Worm (Caenorhabditis elegans): Measurements from ENCODE around the gene lron-15.

The lron-15 gene

DNA sequence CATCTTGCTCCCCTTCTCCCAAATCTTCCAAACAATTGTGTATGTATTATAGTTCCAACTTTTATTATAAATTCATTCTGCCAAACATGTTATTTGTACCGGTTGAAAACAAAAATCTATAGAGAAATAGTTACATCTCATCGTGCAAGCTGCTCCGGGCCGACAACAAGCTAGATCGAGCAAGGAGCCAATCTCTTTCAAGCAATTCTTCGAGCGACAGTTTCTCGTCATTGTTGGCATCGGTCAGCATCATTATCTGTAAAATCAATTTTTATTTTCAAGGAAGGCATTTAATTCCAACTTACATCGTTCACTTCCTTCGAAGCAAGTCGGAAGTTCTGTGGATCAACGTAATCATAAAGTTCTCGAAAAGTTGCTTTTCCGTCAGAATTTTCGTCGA lies 46.3 kb upstream of the lron-15 start:
- TF ChIP-seq lin-1 (GFP tag; IDR thresholded peaks at IDR 0.05) (no peak), arid-1 (GFP tag; conservative IDR thresholded peaks at IDR 0.05) (peak; percentile 47; the same call in 1 of the 2 replicates), snpc-1.2 (GFP tag; IDR thresholded peaks at IDR 0.05) (peak; percentile 8; the same call in 1 of the 2 replicates), sdz-12 (GFP tag; optimal IDR thresholded peaks at IDR 0.05) (no peak), lin-38 (GFP tag; IDR thresholded peaks at IDR 0.05) (peak; percentile 41), Y48G9A.11 (GFP tag; IDR thresholded peaks at IDR 0.05) (peak; percentile 50; the same call in 1 of the 2 replicates), daf-16 (GFP tag; optimal IDR thresholded peaks at IDR 0.05) (no peak), daf-16 (tag; optimal IDR thresholded peaks at IDR 0.05) (peak; percentile 19), nhr-28 (tag; optimal IDR thresholded peaks at IDR 0.05) (no peak), nhr-77 (tag; optimal IDR thresholded peaks at IDR 0.05) (no peak), T26A8.4 (GFP tag; IDR thresholded peaks at IDR 0.05) (peak; percentile 30; the same call in 1 of the 2 replicates)

- no peak for TF ChIP-seq spr-1 (tag; optimal IDR thresholded peaks at IDR 0.05)
- TF ChIP-seq madf-9 (GFP tag; conservative IDR thresholded peaks at IDR 0.05), result no peak
- peak; percentile 30 for TF ChIP-seq dmd-6 (GFP tag; IDR thresholded peaks at IDR 0.05)
- TF ChIP-seq daf-16 (GFP tag; optimal IDR thresholded peaks at IDR 0.05), result no peak
- peak; percentile 34 for TF ChIP-seq daf-16 (tag; optimal IDR thresholded peaks at IDR 0.05)
- TF ChIP-seq dmd-9 (GFP tag; IDR thresholded peaks at IDR 0.05), result 0 out of 2 replicates have a peak, but pooled peaks have one; percentile 18
- no peak for TF ChIP-seq nhr-77 (tag; optimal IDR thresholded peaks at IDR 0.05)
- peak in 1 of 2 experiments; percentile 6 for TF ChIP-seq lsy-2 (tag; optimal IDR thresholded peaks at IDR 0.05)
- no peak for TF ChIP-seq F37D6.2 (tag; optimal IDR thresholded peaks at IDR 0.05)
- TF ChIP-seq daf-12 (tag; optimal IDR thresholded peaks at IDR 0.05), result no peak
- no peak for TF ChIP-seq zfp-3 (GFP tag; conservative IDR thresholded peaks at IDR 0.05)
- no peak for TF ChIP-seq Y48G9A.11 (GFP tag; IDR thresholded peaks at IDR 0.05)
- no peak for TF ChIP-seq D1046.2 (GFP tag; IDR thresholded peaks at IDR 0.05)
- TF ChIP-seq dve-1 (tag; optimal IDR thresholded peaks at IDR 0.05; ENCODE audit: insufficient read depth), result no peak
- peak; percentile 1 for TF ChIP-seq nhr-6 (tag; optimal IDR thresholded peaks at IDR 0.05)
- TF ChIP-seq F44E2.7 (GFP tag; IDR thresholded peaks at IDR 0.05), result no peak
- no peak for TF ChIP-seq daf-8 (GFP tag; IDR thresholded peaks at IDR 0.05)
- TF ChIP-seq fos-1 (tag; optimal IDR thresholded peaks at IDR 0.05), result peak; percentile 42
These were observed 44.7 kb upstream of the lron-15 start, which contains the start of gene vps-32.1 for ce11 chrII:6589408-6589807. TSS of gene vps-32.1 (plus strand) at chrII:6589708.

- no peak for TF ChIP-seq lin-39 (tag; optimal IDR thresholded peaks at IDR 0.05)
- TF ChIP-seq ama-1 (optimal IDR thresholded peaks at IDR 0.05), result no peak
- TF ChIP-seq lim-7 (GFP tag; IDR thresholded peaks at IDR 0.05), result no peak
- peak; percentile 92 for TF ChIP-seq lin-1 (GFP tag; IDR thresholded peaks at IDR 0.05)
- peak; percentile 92 for TF ChIP-seq mes-2 (tag; optimal IDR thresholded peaks at IDR 0.05; ENCODE audit: poor library complexity, severe bottlenecking)
- TF ChIP-seq dmd-8 (GFP tag; IDR thresholded peaks at IDR 0.05), result peak; percentile 55; the same call in 1 of the 2 replicates
- peak; percentile 84 for TF ChIP-seq F49E8.2 (tag; optimal IDR thresholded peaks at IDR 0.05; ENCODE audit: borderline replicate concordance)
- peak; percentile 10 for TF ChIP-seq R02D3.7 (tag; optimal IDR thresholded peaks at IDR 0.05)
- TF ChIP-seq ceh-32 (tag; optimal IDR thresholded peaks at IDR 0.05; ENCODE audit: poor library complexity), result peak; percentile 17
- no peak; the same call in 1 of the 2 replicates for TF ChIP-seq Y105C5A.15 (GFP tag; IDR thresholded peaks at IDR 0.05)
- TF ChIP-seq dpl-1 (GFP tag; optimal IDR thresholded peaks at IDR 0.05), result peak; percentile 83
- no peak for TF ChIP-seq zip-11 (GFP tag; IDR thresholded peaks at IDR 0.05)
- TF ChIP-seq daf-19 (GFP tag; conservative IDR thresholded peaks at IDR 0.05), result peak; percentile 88
- TF ChIP-seq duxl-1 (tag; optimal IDR thresholded peaks at IDR 0.05; ENCODE audit: poor library complexity), result peak; percentile 89
- peak; percentile 99 for TF ChIP-seq aha-1 (tag)
- peak; percentile 71 for TF ChIP-seq spr-3 (GFP tag; optimal IDR thresholded peaks at IDR 0.05)
- no peak for TF ChIP-seq mxl-2 (GFP tag; conservative IDR thresholded peaks at IDR 0.05)
- peak; percentile 86 for TF ChIP-seq F37D6.2 (tag; optimal IDR thresholded peaks at IDR 0.05)
- peak in 1 of 2 experiments; percentile 98 for TF ChIP-seq unc-62 (GFP tag; optimal IDR thresholded peaks at IDR 0.05 in 1 of 2)
- no peak for TF ChIP-seq unc-62 (tag; optimal IDR thresholded peaks at IDR 0.05)
- peak; percentile 95 for TF ChIP-seq hlh-30 (tag; optimal IDR thresholded peaks at IDR 0.05; ENCODE audit: insufficient read depth)
- 0 out of 2 replicates have a peak, but pooled peaks have one; percentile 30 for TF ChIP-seq ceh-44 (GFP tag; IDR thresholded peaks at IDR 0.05)
- peak; percentile 10 for TF ChIP-seq pqm-1 (tag; optimal IDR thresholded peaks at IDR 0.05)
- TF ChIP-seq dmd-9 (GFP tag; IDR thresholded peaks at IDR 0.05), result no peak
- peak; percentile 65 for TF ChIP-seq zag-1 (tag; optimal IDR thresholded peaks at IDR 0.05)
These were observed 44.1 kb upstream of the lron-15 start, which contains the start of gene icd-1 for ce11 chrII:6588605-6589292. TSS of gene icd-1 (minus strand) at chrII:6588655.
